Fruit fly (Drosophila melanogaster): Measurements from ENCODE around the gene pie.

The pie gene

dm6 chr2L:10387869-10388726, 34.5 kb downstream of the pie start, which contains the start of gene da (continued):
- TF ChIP-seq Ravus (GFP tag; IDR thresholded peaks at IDR 0.05) (no peak), croc (GFP tag; conservative IDR thresholded peaks at IDR 0.05) (no peak), en (GFP tag; optimal IDR thresholded peaks at IDR 0.05) (no peak), CG15514 (GFP tag; optimal IDR thresholded peaks at IDR 0.05) (peak; percentile 81), sima (GFP tag; optimal IDR thresholded peaks at IDR 0.05) (no peak), CG14441 (GFP tag; IDR thresholded peaks at IDR 0.05) (peak; percentile 59), CG12744 (GFP tag; optimal IDR thresholded peaks at IDR 0.05) (peak; percentile 3), NC2α (GFP tag; optimal IDR thresholded peaks at IDR 0.05) (no peak), kah (GFP tag; optimal IDR thresholded peaks at IDR 0.05) (peak; percentile 7), CG16815 (GFP tag; optimal IDR thresholded peaks at IDR 0.05) (peak; percentile 19), CG6765 (GFP tag; optimal IDR thresholded peaks at IDR 0.05) (peak; percentile 25), da (GFP tag; optimal IDR thresholded peaks at IDR 0.05) (peak; percentile 59), abd-A (tag; optimal IDR thresholded peaks at IDR 0.05) (no peak), Mes4 (GFP tag; optimal IDR thresholded peaks at IDR 0.05) (peak; percentile 30), CG5180 (GFP tag; optimal IDR thresholded peaks at IDR 0.05) (no peak), CG2889 (GFP tag; IDR thresholded peaks at IDR 0.05) (no peak)

dm6 chr2L:10386824-10387223, 35.8 kb downstream of the pie start:
- TF ChIP-seq Pdp1 (GFP tag; optimal IDR thresholded peaks at IDR 0.05) (peak in 1 of 2 experiments; percentile 93), MESR4 (GFP tag; optimal IDR thresholded peaks at IDR 0.05) (peak; percentile 49), vvl (GFP tag; IDR thresholded peaks at IDR 0.05) (no peak), Ets97D (GFP tag; optimal IDR thresholded peaks at IDR 0.05) (no peak), gsb-n (tag; optimal IDR thresholded peaks at IDR 0.05) (no peak), CG33213 (GFP tag; optimal IDR thresholded peaks at IDR 0.05) (no peak), CG3281 (GFP tag; optimal IDR thresholded peaks at IDR 0.05) (no peak), toy (GFP tag; IDR thresholded peaks at IDR 0.05) (no peak), lbe (GFP tag; optimal IDR thresholded peaks at IDR 0.05) (no peak), CG9215 (GFP tag; IDR thresholded peaks at IDR 0.05) (no peak), CG2120 (GFP tag; optimal IDR thresholded peaks at IDR 0.05) (no peak), ato (GFP tag; IDR thresholded peaks at IDR 0.05; ENCODE audit: partially characterized antibody) (no peak), Mes4 (GFP tag; optimal IDR thresholded peaks at IDR 0.05) (no peak), CG4617 (GFP tag; optimal IDR thresholded peaks at IDR 0.05; ENCODE audit: borderline replicate concordance) (no peak), vfl (GFP tag; optimal IDR thresholded peaks at IDR 0.05) (no peak), CG12299 (tag; optimal IDR thresholded peaks at IDR 0.05) (no peak)

dm6 chr2L:10386208-10386805, 36.3 kb downstream of the pie start, which contains the start of the genes Cdk1 and mRpS7:
TSS of gene Cdk1 (minus strand) at chr2L:10386262.
TSS of gene mRpS7 (plus strand) at chr2L:10386662.
- TF ChIP-seq Dfd (GFP tag; optimal IDR thresholded peaks at IDR 0.05) (no peak), cwo (GFP tag; optimal IDR thresholded peaks at IDR 0.05) (peak; percentile 44), Neu2 (GFP tag; optimal IDR thresholded peaks at IDR 0.05; ENCODE audit: borderline replicate concordance) (no peak), CG9437 (GFP tag; optimal IDR thresholded peaks at IDR 0.05) (peak; percentile 80), CG10267 (tag; optimal IDR thresholded peaks at IDR 0.05) (peak; percentile 74), vvl (GFP tag; IDR thresholded peaks at IDR 0.05) (peak; percentile 77), jing (GFP tag; optimal IDR thresholded peaks at IDR 0.05) (no peak), CG6683 (GFP tag; optimal IDR thresholded peaks at IDR 0.05) (no peak), Kr (GFP tag; optimal IDR thresholded peaks at IDR 0.05) (no peak), NfI (GFP tag; optimal IDR thresholded peaks at IDR 0.05) (peak; percentile 76), CG3407 (GFP tag; optimal IDR thresholded peaks at IDR 0.05) (peak; percentile 44), tin (GFP tag; optimal IDR thresholded peaks at IDR 0.05) (peak; percentile 66), CG6689 (GFP tag; IDR thresholded peaks at IDR 0.05) (peak; percentile 78; the same call in 1 of the 2 replicates), D (optimal IDR thresholded peaks at IDR 0.05) (no peak), D (GFP tag; optimal IDR thresholded peaks at IDR 0.05) (peak; percentile 64), ab (GFP tag; optimal IDR thresholded peaks at IDR 0.05) (no peak), yki (optimal IDR thresholded peaks at IDR 0.05) (no peak), CG8388 (GFP tag; optimal IDR thresholded peaks at IDR 0.05) (peak; percentile 79)
